Fruit fly (Drosophila melanogaster) whole organism, embryonic: ENCODE data around the gene MTF-1.

Experiments
- BtbVII ChIP-seq: fragments of 200-800 bp; sonication (Bioruptor generic); optimal IDR thresholded peaks from 3 replicates; lab custom pipeline; 2017; ENCODE audit warnings: missing biosample characterization, mild to moderate bottlenecking, missing genetic modification characterization
- CG11093 ChIP-seq: fragments of 200-800 bp; sonication (Bioruptor generic); IDR thresholded peaks from 3 replicates; pipeline ENCODE4 v1.3.6; 2022; ENCODE audit warnings: missing biosample characterization, missing genetic modification characterization
- CG11398 ChIP-seq: fragments of 200-800 bp; sonication (Bioruptor generic); optimal IDR thresholded peaks from 2 replicates; lab custom pipeline; 2016; ENCODE audit warnings: missing biosample characterization, missing genetic modification characterization
- CG11560 ChIP-seq: fragments of 200-800 bp; sonication (Bioruptor generic); IDR thresholded peaks from 3 replicates; pipeline ENCODE4 v1.3.6; 2022; ENCODE audit warnings: missing biosample characterization, missing genetic modification characterization
- CG11695 ChIP-seq: fragments of 200-800 bp; sonication (Bioruptor generic); IDR thresholded peaks from 3 replicates; pipeline ENCODE4 v1.3.6; 2022; ENCODE audit warnings: missing biosample characterization, missing genetic modification characterization
- CG12391 ChIP-seq: fragments of 200-800 bp; sonication (Bioruptor generic); optimal IDR thresholded peaks from 3 replicates; lab custom pipeline; 2018; ENCODE audit warnings: missing biosample characterization, mild to moderate bottlenecking, missing genetic modification characterization, moderate library complexity
- CG13624 ChIP-seq: fragments of 200-800 bp; sonication (Bioruptor generic); optimal IDR thresholded peaks from 2 replicates; lab custom pipeline; 2016; ENCODE audit warnings: missing biosample characterization, missing genetic modification characterization
- CG14860 ChIP-seq: fragments of 200-800 bp; sonication (Bioruptor generic); IDR thresholded peaks from 3 replicates; pipeline ENCODE4 v1.3.6; 2022; ENCODE audit warnings: missing biosample characterization, missing genetic modification characterization; ENCODE audit not compliant: partially characterized antibody
- CG14965 ChIP-seq: fragments of 200-800 bp; sonication (Bioruptor generic); optimal IDR thresholded peaks from 2 replicates; lab custom pipeline; 2016; ENCODE audit warnings: missing biosample characterization, missing genetic modification characterization, borderline replicate concordance
- CG15601 ChIP-seq: fragments of 200-800 bp; sonication (Bioruptor generic); optimal IDR thresholded peaks from 3 replicates; lab custom pipeline; 2019; ENCODE audit warnings: missing biosample characterization, mild to moderate bottlenecking, missing genetic modification characterization, moderate library complexity
- CG16863 ChIP-seq: fragments of 200-800 bp; sonication (Bioruptor generic); optimal IDR thresholded peaks from 3 replicates; lab custom pipeline; 2016; ENCODE audit warnings: missing biosample characterization, missing genetic modification characterization
- CG17385 ChIP-seq: fragments of 200-800 bp; sonication (Bioruptor generic); optimal IDR thresholded peaks from 3 replicates; lab custom pipeline; 2018; ENCODE audit warnings: missing biosample characterization, mild to moderate bottlenecking, missing genetic modification characterization
- CG17829 ChIP-seq: fragments of 200-800 bp; optimal IDR thresholded peaks from 2 replicates; lab custom pipeline; 2019; ENCODE audit warnings: missing biosample characterization, mild to moderate bottlenecking, missing genetic modification characterization, moderate library complexity
- CG18262 ChIP-seq: fragments of 200-800 bp; optimal IDR thresholded peaks from 3 replicates; lab custom pipeline; 2019; ENCODE audit warnings: missing biosample characterization, mild to moderate bottlenecking, missing genetic modification characterization, moderate library complexity
- CG2678 ChIP-seq: fragments of 200-800 bp; sonication (Bioruptor generic); optimal IDR thresholded peaks from 3 replicates; lab custom pipeline; 2019; ENCODE audit warnings: missing biosample characterization, mild to moderate bottlenecking, missing genetic modification characterization, moderate library complexity
- CG32767 ChIP-seq: fragments of 200-800 bp; sonication (Bioruptor generic); IDR thresholded peaks from 2 replicates; pipeline ENCODE4 v1.3.6; 2022; ENCODE audit warnings: missing biosample characterization, missing genetic modification characterization
- CG34224 ChIP-seq: fragments of 200-800 bp; sonication (Bioruptor generic); IDR thresholded peaks from 3 replicates; pipeline ENCODE4 v1.3.6; 2022; ENCODE audit warnings: missing biosample characterization, missing genetic modification characterization; ENCODE audit not compliant: partially characterized antibody
- CG43689 ChIP-seq: fragments of 200-800 bp; sonication (Bioruptor generic); IDR thresholded peaks from 2 replicates; pipeline ENCODE4 v1.3.6; 2022; ENCODE audit warnings: missing biosample characterization, missing genetic modification characterization
- CG6654 ChIP-seq: fragments of 200-800 bp; sonication (Bioruptor generic); optimal IDR thresholded peaks from 2 replicates; lab custom pipeline; 2017; ENCODE audit warnings: missing biosample characterization, mild to moderate bottlenecking, missing genetic modification characterization
- CG8924 ChIP-seq: fragments of 200-800 bp; optimal IDR thresholded peaks from 3 replicates; lab custom pipeline; 2019; ENCODE audit warnings: missing biosample characterization, mild to moderate bottlenecking, missing genetic modification characterization, moderate library complexity
- D ChIP-seq, 2 experiments: fragments of 200-800 bp in 1 of 2; fragments of >200 bp in 1 of 2; sonication (Bioruptor generic) in 1 of 2; optimal IDR thresholded peaks; 2 replicates in 1 of 2; 3 replicates in 1 of 2; lab custom pipeline; 2017; ENCODE audit warnings: mild to moderate bottlenecking in 1 of 2, missing biosample characterization in 1 of 2, missing genetic modification characterization in 1 of 2, missing genetic modification reagents in 1 of 2
- Fer3 ChIP-seq: fragments of 200-800 bp; sonication (Bioruptor generic); optimal IDR thresholded peaks from 2 replicates; lab custom pipeline; 2018; ENCODE audit warnings: missing biosample characterization, mild to moderate bottlenecking, missing genetic modification characterization, moderate library complexity
- Hmx ChIP-seq: fragments of 200-800 bp; sonication (Bioruptor generic); optimal IDR thresholded peaks from 2 replicates; lab custom pipeline; 2016; ENCODE audit warnings: missing biosample characterization, missing genetic modification characterization
- Med ChIP-seq: fragments of 200-800 bp; sonication (Bioruptor generic); peaks from one replicate; lab custom pipeline; 2016; ENCODE audit warnings: missing biosample characterization, missing genetic modification characterization, mild to moderate bottlenecking, inconsistent platforms, moderate library complexity
- Myb ChIP-seq: fragments of 200-800 bp; sonication (Bioruptor generic); optimal IDR thresholded peaks from 2 replicates; lab custom pipeline; 2016; ENCODE audit warnings: missing biosample characterization, missing genetic modification characterization
- Nf-YC ChIP-seq: fragments of 200-800 bp; optimal IDR thresholded peaks from 3 replicates; lab custom pipeline; 2019; ENCODE audit warnings: missing biosample characterization, mild to moderate bottlenecking, missing genetic modification characterization, moderate library complexity
- ara ChIP-seq: fragments of 200-800 bp; sonication (Bioruptor generic); IDR thresholded peaks from 2 replicates; pipeline ENCODE4 v1.3.6; 2022; ENCODE audit warnings: missing biosample characterization, missing genetic modification characterization
- bab2 ChIP-seq: fragments of 200-800 bp; sonication (Bioruptor generic); optimal IDR thresholded peaks from 2 replicates; lab custom pipeline; 2016; ENCODE audit warnings: missing biosample characterization, missing genetic modification characterization
- bsh ChIP-seq, 2 experiments: fragments of 200-800 bp; sonication (Bioruptor generic); optimal IDR thresholded peaks; 2 replicates each; lab custom pipeline; 2017 to 2018; ENCODE audit warnings: mild to moderate bottlenecking in 2 of 2, missing biosample characterization in 2 of 2, missing genetic modification characterization in 2 of 2, moderate library complexity in 1 of 2
- chm ChIP-seq: fragments of 200-800 bp; sonication (Bioruptor generic); IDR thresholded peaks from 2 replicates; pipeline ENCODE4 v1.3.6; 2022; ENCODE audit warnings: missing biosample characterization, missing genetic modification characterization
- cwo ChIP-seq: fragments of 200-800 bp; sonication (Bioruptor generic); optimal IDR thresholded peaks from 3 replicates; lab custom pipeline; 2017; ENCODE audit warnings: missing biosample characterization, missing genetic modification characterization, mild to moderate bottlenecking, moderate library complexity, missing genetic modification reagents
- eve ChIP-seq, 2 experiments: fragments of >200 bp; optimal IDR thresholded peaks; 2 replicates each; lab custom pipeline; 2017; ENCODE audit warnings: missing biosample characterization in 2 of 2, missing genetic modification characterization in 2 of 2
- exex ChIP-seq: fragments of 200-800 bp; sonication (Bioruptor generic); optimal IDR thresholded peaks from 4 replicates; lab custom pipeline; 2018; ENCODE audit warnings: missing biosample characterization, mild to moderate bottlenecking, missing genetic modification characterization, moderate library complexity
- h ChIP-seq: fragments of >200 bp; optimal IDR thresholded peaks from 2 replicates; lab custom pipeline; 2017
- her ChIP-seq: fragments of 200-800 bp; sonication (Bioruptor generic); optimal IDR thresholded peaks from 2 replicates; lab custom pipeline; 2016; ENCODE audit warnings: missing biosample characterization, missing genetic modification characterization
- lbe ChIP-seq: fragments of 200-800 bp; sonication (Bioruptor generic); optimal IDR thresholded peaks from 2 replicates; lab custom pipeline; 2016; ENCODE audit warnings: missing biosample characterization, mild to moderate bottlenecking, missing genetic modification characterization
- oc ChIP-seq: fragments of 200-800 bp; sonication (Bioruptor generic); optimal IDR thresholded peaks from 2 replicates; lab custom pipeline; 2018; ENCODE audit warnings: missing biosample characterization, mild to moderate bottlenecking, missing genetic modification characterization, moderate library complexity
- odd ChIP-seq: fragments of 200-800 bp; sonication (Bioruptor generic); optimal IDR thresholded peaks from 2 replicates; lab custom pipeline; 2017; ENCODE audit warnings: missing biosample characterization, mild to moderate bottlenecking, missing genetic modification characterization
- psq ChIP-seq: fragments of 200-800 bp; sonication (Bioruptor generic); optimal IDR thresholded peaks from 2 replicates; lab custom pipeline; 2017; ENCODE audit warnings: missing biosample characterization, missing genetic modification characterization
- ro ChIP-seq: fragments of 200-800 bp; sonication (Bioruptor generic); IDR thresholded peaks from 2 replicates; pipeline ENCODE4 v1.3.6; 2022; ENCODE audit warnings: missing biosample characterization, missing genetic modification characterization
- sd ChIP-seq: fragments of 200-800 bp; sonication (Bioruptor generic); optimal IDR thresholded peaks from 3 replicates; lab custom pipeline; 2018; ENCODE audit warnings: missing biosample characterization, mild to moderate bottlenecking, missing genetic modification characterization, moderate library complexity
- sens-2 ChIP-seq: fragments of 200-800 bp; sonication (Bioruptor generic); IDR thresholded peaks from 2 replicates; pipeline ENCODE4 v1.3.6; 2022; ENCODE audit warnings: missing biosample characterization, missing genetic modification characterization
- so ChIP-seq: fragments of 200-800 bp; sonication (Bioruptor generic); IDR thresholded peaks from 3 replicates; pipeline ENCODE4 v1.3.6; 2022; ENCODE audit warnings: missing biosample characterization, missing genetic modification characterization
- sqz ChIP-seq: fragments of 200-800 bp; sonication (Bioruptor generic); optimal IDR thresholded peaks from 3 replicates; lab custom pipeline; 2018; ENCODE audit warnings: missing biosample characterization, mild to moderate bottlenecking, missing genetic modification characterization
- sr ChIP-seq: fragments of 200-800 bp; sonication (Bioruptor generic); IDR thresholded peaks from 3 replicates; pipeline ENCODE4 v1.3.6; 2022; ENCODE audit warnings: missing biosample characterization, missing genetic modification characterization
- stc ChIP-seq: fragments of 200-800 bp; sonication (Bioruptor generic); IDR thresholded peaks from 2 replicates; pipeline ENCODE4 v1.3.6; 2022; ENCODE audit warnings: missing biosample characterization, missing genetic modification characterization
- sug ChIP-seq: fragments of 200-800 bp; optimal IDR thresholded peaks from 2 replicates; lab custom pipeline; 2019; ENCODE audit warnings: missing biosample characterization, mild to moderate bottlenecking, missing genetic modification characterization, moderate library complexity
- yki ChIP-seq: fragments of >200 bp; optimal IDR thresholded peaks from 3 replicates; lab custom pipeline; 2018
- zen ChIP-seq: fragments of 200-800 bp; sonication (Bioruptor generic); optimal IDR thresholded peaks from 3 replicates; lab custom pipeline; 2018; ENCODE audit warnings: missing biosample characterization, mild to moderate bottlenecking, missing genetic modification characterization, moderate library complexity

MTF-1 gene

DNA sequence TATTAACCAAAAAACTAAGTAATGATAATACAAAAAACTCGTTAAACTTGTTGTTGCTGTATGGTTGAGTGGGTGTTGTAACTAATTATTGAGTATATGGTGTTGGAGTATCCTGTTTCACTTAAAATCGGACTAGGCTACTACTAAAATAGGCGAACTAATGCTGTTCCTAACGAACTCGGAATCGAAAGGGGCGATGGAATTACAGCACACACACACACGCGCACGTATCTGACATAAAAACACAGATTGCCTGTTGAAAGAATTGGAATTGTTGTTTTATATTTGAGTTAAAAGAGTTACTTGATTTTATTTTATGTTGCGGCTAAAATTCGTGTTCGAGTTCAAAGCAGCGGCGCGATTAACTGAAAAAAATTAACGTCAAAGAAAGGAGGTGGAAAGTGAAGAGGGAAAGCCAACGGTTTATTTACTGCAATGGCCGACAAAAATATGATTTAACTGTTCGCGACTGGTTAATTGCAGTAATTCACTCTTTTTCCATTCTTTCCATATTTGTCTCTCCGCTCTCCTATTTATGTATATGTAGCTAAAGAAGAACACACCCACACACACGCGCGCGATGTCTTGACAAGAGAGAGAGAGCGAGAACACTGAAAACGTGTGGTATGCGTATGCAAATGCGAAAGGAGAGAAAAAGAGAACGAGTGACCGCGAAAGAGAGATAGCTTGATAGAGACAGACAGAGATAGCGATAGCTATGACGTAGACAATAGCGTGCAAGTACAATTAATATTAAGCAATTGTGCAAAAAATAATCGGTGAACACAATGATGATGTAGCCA is 28.6 kb upstream of the MTF-1 start (continued):
- peak; percentile 57; the same call in 1 of the 3 replicates for TF ChIP-seq sr (GFP tag; lab: Robert Waterston, UW)
- TF ChIP-seq stc: peak; percentile 13; the same call in 1 of the 2 replicates
- TF ChIP-seq Hmx (GFP tag; lab: Kevin White, UChicago): no peak
- TF ChIP-seq Myb (GFP tag; lab: Kevin White, UChicago): no peak
- no peak for TF ChIP-seq CG12391 (tag; lab: Kevin White, UChicago)
- TF ChIP-seq exex (tag; lab: Kevin White, UChicago): peak; percentile 26
- no peak for TF ChIP-seq sens-2 (GFP tag; lab: Robert Waterston, UW)
- TF ChIP-seq CG11398: no peak
- TF ChIP-seq bsh (GFP tag; optimal IDR thresholded peaks at IDR 0.05; lab: Kevin White, UChicago): peak in 1 of 2 experiments; percentile 12
- TF ChIP-seq CG34224 (GFP tag; lab: Robert Waterston, UW): peak; percentile 7; the same call in 1 of the 3 replicates
- peak; percentile 14 for TF ChIP-seq lbe (GFP tag; lab: Kevin White, UChicago)
- TF ChIP-seq CG43689 (GFP tag; lab: Robert Waterston, UW): no peak
- TF ChIP-seq CG11560: no peak
- TF ChIP-seq CG14860 (GFP tag; lab: Robert Waterston, UW): no peak
- TF ChIP-seq cwo (GFP tag; lab: Kevin White, UChicago): peak; percentile 13
- peak; percentile 94 for TF ChIP-seq sd (tag; lab: Kevin White, UChicago)
- no peak for TF ChIP-seq zen (tag; lab: Kevin White, UChicago)
- TF ChIP-seq CG32767 (GFP tag; lab: Robert Waterston, UW): peak; percentile 22; the same call in 1 of the 2 replicates
- no peak for TF ChIP-seq CG17829 (tag; lab: Kevin White, UChicago)
- peak; percentile 85 for TF ChIP-seq BtbVII
- no peak for TF ChIP-seq bab2 (GFP tag; lab: Kevin White, UChicago)
- no peak for TF ChIP-seq her (GFP tag; lab: Kevin White, UChicago)
- no peak for TF ChIP-seq Fer3
- TF ChIP-seq D (optimal IDR thresholded peaks at IDR 0.05; lab: Kevin White, UChicago): peak; percentile 6
- TF ChIP-seq D (GFP tag; optimal IDR thresholded peaks at IDR 0.05; lab: Kevin White, UChicago): no peak
- no peak for TF ChIP-seq Nf-YC (tag; lab: Kevin White, UChicago)
- TF ChIP-seq so: peak; percentile 42; the same call in 1 of the 3 replicates
- peak; percentile 48 for TF ChIP-seq Med (GFP tag; lab: Kevin White, UChicago)
- TF ChIP-seq CG13624 (GFP tag; lab: Kevin White, UChicago): no peak
- TF ChIP-seq odd (GFP tag; lab: Kevin White, UChicago): no peak
- no peak for TF ChIP-seq psq (GFP tag; lab: Kevin White, UChicago)
- TF ChIP-seq yki (lab: Kevin White, UChicago): peak; percentile 55
- no peak for TF ChIP-seq CG11093 (GFP tag; lab: Robert Waterston, UW)
- TF ChIP-seq oc (tag; lab: Kevin White, UChicago): no peak
- TF ChIP-seq eve (GFP tag; optimal IDR thresholded peaks at IDR 0.05; lab: Kevin White, UChicago): peak in 1 of 2 experiments; percentile 85
- 0 out of 3 replicates have a peak, but pooled peaks have one; percentile 6 for TF ChIP-seq CG11695 (GFP tag; lab: Robert Waterston, UW)
- TF ChIP-seq h (lab: Kevin White, UChicago): no peak
- no peak for TF ChIP-seq CG18262 (tag; lab: Kevin White, UChicago)
- TF ChIP-seq chm (GFP tag; lab: Robert Waterston, UW): peak; percentile 59; the same call in 1 of the 2 replicates
- peak; percentile 22 for TF ChIP-seq sqz (GFP tag; lab: Kevin White, UChicago)
- no peak for TF ChIP-seq CG15601 (tag; lab: Kevin White, UChicago)
- TF ChIP-seq CG16863 (GFP tag; lab: Kevin White, UChicago): no peak
- no peak for TF ChIP-seq CG2678 (tag; lab: Kevin White, UChicago)
- TF ChIP-seq CG8924: peak; percentile 20
- no peak for TF ChIP-seq ara (GFP tag; lab: Robert Waterston, UW)
- TF ChIP-seq ro (GFP tag; lab: Robert Waterston, UW): no peak
- peak; percentile 76 for TF ChIP-seq sug (tag; lab: Kevin White, UChicago)
- no peak for TF ChIP-seq CG6654 (GFP tag; lab: Kevin White, UChicago)
- TF ChIP-seq CG14965: no peak
- peak; percentile 11 for TF ChIP-seq CG17385 (GFP tag; lab: Kevin White, UChicago)
